Worm (Caenorhabditis elegans): ENCODE measurements around the gene pmp-3.

pmp-3 gene

DNA sequence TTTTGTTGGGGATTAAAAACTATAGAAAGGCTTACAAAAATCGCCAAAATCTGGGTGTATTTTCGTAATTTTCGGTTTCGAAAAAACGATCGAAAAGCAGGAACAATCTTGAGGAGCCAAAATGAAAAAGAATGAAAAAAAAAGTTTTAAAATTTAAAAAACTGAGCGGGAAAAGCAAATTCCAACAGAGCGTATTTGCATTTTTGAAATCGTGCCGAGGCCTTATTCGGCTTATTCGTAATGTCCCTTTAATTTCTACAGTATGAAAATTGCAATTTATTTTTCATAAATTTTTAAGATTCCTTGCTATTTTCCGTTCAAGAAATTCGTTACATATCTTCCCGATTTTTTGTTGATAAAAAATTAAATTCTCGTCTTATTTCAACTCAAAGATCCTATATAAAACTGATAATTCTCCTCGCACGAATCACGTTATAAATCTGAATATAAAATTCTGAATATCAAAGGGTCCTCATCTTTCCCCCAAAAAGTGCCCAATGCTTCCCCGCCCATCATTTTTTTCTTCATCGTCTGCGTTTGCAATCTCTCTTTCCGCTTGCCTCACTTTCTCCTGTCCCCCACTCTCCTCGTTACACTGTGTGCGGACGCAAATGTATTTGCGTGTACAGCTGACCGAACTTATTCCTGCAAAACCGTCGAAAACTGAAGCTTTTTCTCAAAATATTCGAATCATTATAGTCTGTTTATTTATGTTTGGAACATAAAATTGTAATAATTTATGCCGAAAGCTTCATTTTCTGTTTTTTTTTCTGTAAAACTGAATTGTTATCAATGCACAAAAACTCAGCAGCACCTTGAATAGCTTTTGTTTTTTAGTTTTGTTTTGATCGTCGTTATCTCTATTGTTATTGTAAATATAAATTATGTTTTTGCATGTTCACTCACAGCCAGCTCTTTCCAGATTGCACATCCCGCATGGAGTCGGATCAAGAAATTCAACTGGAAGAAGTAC, at the start of gene pmp-3, which contains the start of gene rfc-1 (continued):
- TF ChIP-seq ama-1 (optimal IDR thresholded peaks at IDR 0.05) (no peak), ama-1 (GFP tag; optimal IDR thresholded peaks at IDR 0.05) (no peak), hsf-1 (GFP tag; IDR thresholded peaks at IDR 0.05) (0 out of 2 replicates have a peak, but pooled peaks have one; percentile 33), Y53G8AR.9 (GFP tag; conservative IDR thresholded peaks at IDR 0.05) (no peak), K11D2.4 (GFP tag; IDR thresholded peaks at IDR 0.05) (no peak), ZK185.1 (tag; optimal IDR thresholded peaks at IDR 0.05; ENCODE audit: poor library complexity, severe bottlenecking) (no peak), F23B12.7 (tag; optimal IDR thresholded peaks at IDR 0.05; ENCODE audit: insufficient read depth) (peak; percentile 61), nhr-120 (GFP tag; IDR thresholded peaks at IDR 0.05) (no peak), nfya-2 (GFP tag; IDR thresholded peaks at IDR 0.05) (no peak), nhr-27 (tag; optimal IDR thresholded peaks at IDR 0.05) (no peak), ekl-4 (GFP tag; IDR thresholded peaks at IDR 0.05) (no peak), Y67H2A.10 (GFP tag; conservative IDR thresholded peaks at IDR 0.05) (no peak), egrh-3 (GFP tag; IDR thresholded peaks at IDR 0.05) (no peak), ztf-22 (GFP tag; optimal IDR thresholded peaks at IDR 0.05) (no peak), cebp-2 (GFP tag; IDR thresholded peaks at IDR 0.05) (no peak), snpc-1.1 (tag; optimal IDR thresholded peaks at IDR 0.05; ENCODE audit: insufficient read depth) (peak; percentile 56), ztf-18 (tag; optimal IDR thresholded peaks at IDR 0.05) (no peak), madf-3 (GFP tag; IDR thresholded peaks at IDR 0.05) (no peak), Y56A3A.18 (GFP tag; IDR thresholded peaks at IDR 0.05) (no peak), Y95B8A.8 (GFP tag; IDR thresholded peaks at IDR 0.05) (no peak), akir-1 (GFP tag; optimal IDR thresholded peaks at IDR 0.05) (no peak), lin-54 (GFP tag; optimal IDR thresholded peaks at IDR 0.05) (peak; percentile 75), ceh-27 (GFP tag; optimal IDR thresholded peaks at IDR 0.05) (no peak), F33H1.4 (GFP tag; IDR thresholded peaks at IDR 0.05) (peak; percentile 88), somi-1 (GFP tag; optimal IDR thresholded peaks at IDR 0.05) (no peak), aptf-3 (GFP tag; IDR thresholded peaks at IDR 0.05) (no peak), lsy-27 (tag; optimal IDR thresholded peaks at IDR 0.05; ENCODE audit: borderline replicate concordance, insufficient read depth) (no peak), F22D6.2 (tag; optimal IDR thresholded peaks at IDR 0.05) (no peak), lin-40 (tag; optimal IDR thresholded peaks at IDR 0.05) (no peak), B0035.1 (tag; optimal IDR thresholded peaks at IDR 0.05) (no peak), B0019.2 (GFP tag; conservative IDR thresholded peaks at IDR 0.05) (no peak), ztf-26 (tag; optimal IDR thresholded peaks at IDR 0.05) (no peak), chd-7 (tag; optimal IDR thresholded peaks at IDR 0.05) (no peak), T07F8.4 (tag; optimal IDR thresholded peaks at IDR 0.05) (no peak), athp-1 (tag; optimal IDR thresholded peaks at IDR 0.05) (no peak), rec-8 (tag; optimal IDR thresholded peaks at IDR 0.05) (no peak), madf-8 (GFP tag; conservative IDR thresholded peaks at IDR 0.05) (peak; percentile 78), nhr-179 (tag; optimal IDR thresholded peaks at IDR 0.05) (no peak), rcor-1 (GFP tag; IDR thresholded peaks at IDR 0.05) (no peak), attf-3 (GFP tag; conservative IDR thresholded peaks at IDR 0.05) (no peak), bed-2 (GFP tag; IDR thresholded peaks at IDR 0.05) (no peak), hmg-1.2 (GFP tag; IDR thresholded peaks at IDR 0.05) (no peak), unc-130 (GFP tag; optimal IDR thresholded peaks at IDR 0.05) (no peak), efl-1 (GFP tag; optimal IDR thresholded peaks at IDR 0.05) (peak; percentile 92), ceh-58 (GFP tag; IDR thresholded peaks at IDR 0.05) (no peak), F10E7.11 (tag; optimal IDR thresholded peaks at IDR 0.05) (no peak), egl-18 (GFP tag; IDR thresholded peaks at IDR 0.05) (no peak)

Measured in whole organism, young adult.